Worm (Caenorhabditis elegans): Measurements from ENCODE around the gene F09B12.5.

DNA sequence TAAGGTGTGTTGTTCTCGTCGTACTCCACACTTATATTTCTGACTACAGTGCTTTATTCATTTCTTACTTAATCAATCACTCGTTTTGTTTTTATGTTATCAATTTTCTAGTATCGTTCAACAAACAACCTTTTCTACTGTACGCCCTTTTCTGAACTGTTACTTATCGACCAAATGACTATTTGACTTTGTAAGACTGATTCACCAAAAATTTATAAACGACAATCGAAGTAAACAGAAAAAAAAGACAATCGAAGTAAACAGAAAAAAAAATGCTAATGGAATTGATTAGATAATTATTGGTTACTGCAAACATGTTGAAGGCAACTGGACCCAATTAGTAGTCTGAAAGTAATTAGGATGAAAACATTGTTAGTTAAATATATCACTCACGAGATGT lies 34.5 kb upstream of the F09B12.5 start:
- no peak for TF ChIP-seq ref-1 (GFP tag; conservative IDR thresholded peaks at IDR 0.05)
- TF ChIP-seq tab-1 (GFP tag; IDR thresholded peaks at IDR 0.05), result no peak
- TF ChIP-seq med-1 (GFP tag; optimal IDR thresholded peaks at IDR 0.05; ENCODE audit: insufficient read depth), result no peak
- TF ChIP-seq ztf-29 (GFP tag; IDR thresholded peaks at IDR 0.05), result no peak
